Fruit fly (Drosophila melanogaster) whole organism, embryonic: ENCODE results near the gene CG13676.

ENCODE experiments used
- Atf-2 ChIP-seq: fragments of 200-800 bp; sonication (Bioruptor generic); optimal IDR thresholded peaks from 2 replicates; lab custom pipeline; 2016; ENCODE audit warnings: missing biosample characterization, missing genetic modification characterization
- Bgb ChIP-seq: fragments of 200-800 bp; sonication (Bioruptor generic); IDR thresholded peaks from 2 replicates; pipeline ENCODE4 v1.3.6; 2022; ENCODE audit warnings: missing biosample characterization, missing genetic modification characterization; ENCODE audit not compliant: partially characterized antibody
- C15 ChIP-seq: fragments of 200-800 bp; sonication (Bioruptor generic); IDR thresholded peaks from 3 replicates; pipeline ENCODE4 v1.3.6; 2022; ENCODE audit warnings: missing biosample characterization, missing genetic modification characterization
- CG10543 ChIP-seq: fragments of 200-800 bp; sonication (Bioruptor generic); optimal IDR thresholded peaks from 3 replicates; lab custom pipeline; 2017; ENCODE audit warnings: missing biosample characterization, mild to moderate bottlenecking, missing genetic modification characterization, moderate library complexity
- CG11695 ChIP-seq: fragments of 200-800 bp; sonication (Bioruptor generic); IDR thresholded peaks from 3 replicates; pipeline ENCODE4 v1.3.6; 2022; ENCODE audit warnings: missing biosample characterization, missing genetic modification characterization
- CG12104 ChIP-seq: fragments of 200-800 bp; sonication (Bioruptor generic); optimal IDR thresholded peaks from 3 replicates; lab custom pipeline; 2016; ENCODE audit warnings: missing biosample characterization, missing genetic modification characterization
- CG12744 ChIP-seq: fragments of 200-800 bp; sonication (Bioruptor generic); optimal IDR thresholded peaks from 2 replicates; lab custom pipeline; 2016; ENCODE audit warnings: missing biosample characterization, missing genetic modification characterization
- CG13775 ChIP-seq: fragments of 200-800 bp; sonication (Bioruptor generic); optimal IDR thresholded peaks from 3 replicates; lab custom pipeline; 2017; ENCODE audit warnings: missing biosample characterization, mild to moderate bottlenecking, missing genetic modification characterization
- CG14441 ChIP-seq: fragments of 200-800 bp; sonication (Bioruptor generic); IDR thresholded peaks from 2 replicates; pipeline ENCODE4 v1.3.6; 2022; ENCODE audit warnings: missing biosample characterization, missing genetic modification characterization
- CG15514 ChIP-seq: fragments of 200-800 bp; sonication (Bioruptor generic); optimal IDR thresholded peaks from 3 replicates; lab custom pipeline; 2017; ENCODE audit warnings: missing biosample characterization, missing genetic modification characterization, mild to moderate bottlenecking, moderate library complexity, missing genetic modification reagents
- CG15601 ChIP-seq: fragments of 200-800 bp; sonication (Bioruptor generic); optimal IDR thresholded peaks from 3 replicates; lab custom pipeline; 2019; ENCODE audit warnings: missing biosample characterization, mild to moderate bottlenecking, missing genetic modification characterization, moderate library complexity
- CG16779 ChIP-seq: fragments of 200-800 bp; sonication (Bioruptor generic); IDR thresholded peaks from 2 replicates; pipeline ENCODE4 v1.3.6; 2022; ENCODE audit warnings: missing biosample characterization, missing genetic modification characterization
- CG17359 ChIP-seq: fragments of 200-800 bp; sonication (Bioruptor generic); optimal IDR thresholded peaks from 3 replicates; lab custom pipeline; 2018; ENCODE audit warnings: missing biosample characterization, mild to moderate bottlenecking, missing genetic modification characterization, moderate library complexity
- CG2889 ChIP-seq: fragments of 200-800 bp; sonication (Bioruptor generic); IDR thresholded peaks from 3 replicates; pipeline ENCODE4 v1.3.6; 2022; ENCODE audit warnings: missing biosample characterization, missing genetic modification characterization
- CG34422 ChIP-seq: fragments of 200-800 bp; sonication (Bioruptor generic); IDR thresholded peaks from 3 replicates; pipeline ENCODE4 v1.3.6; 2022; ENCODE audit warnings: missing biosample characterization, missing genetic modification characterization
- CG4282 ChIP-seq: fragments of 200-800 bp; sonication (Bioruptor generic); optimal IDR thresholded peaks from 2 replicates; lab custom pipeline; 2016; ENCODE audit warnings: missing biosample characterization, missing genetic modification characterization
- CG4424 ChIP-seq: fragments of 200-800 bp; sonication (Bioruptor generic); optimal IDR thresholded peaks from 3 replicates; lab custom pipeline; 2016; ENCODE audit warnings: missing biosample characterization, missing genetic modification characterization
- CG4617 ChIP-seq: fragments of 200-800 bp; sonication (Bioruptor generic); optimal IDR thresholded peaks from 3 replicates; lab custom pipeline; 2016; ENCODE audit warnings: missing biosample characterization, missing genetic modification characterization, borderline replicate concordance
- CG5180 ChIP-seq: fragments of 200-800 bp; sonication (Bioruptor generic); optimal IDR thresholded peaks from 3 replicates; lab custom pipeline; 2017; ENCODE audit warnings: missing biosample characterization, missing genetic modification characterization, mild to moderate bottlenecking, moderate library complexity, missing genetic modification reagents
- CG6689 ChIP-seq: fragments of 200-800 bp; sonication (Bioruptor generic); IDR thresholded peaks from 2 replicates; pipeline ENCODE4 v1.3.6; 2022; ENCODE audit warnings: missing biosample characterization, missing genetic modification characterization
- CG6854 ChIP-seq: fragments of 200-800 bp; sonication (Bioruptor generic); optimal IDR thresholded peaks from 3 replicates; lab custom pipeline; 2017; ENCODE audit warnings: missing biosample characterization, mild to moderate bottlenecking, missing genetic modification characterization
- CG7839 ChIP-seq: fragments of 200-800 bp; sonication (Bioruptor generic); optimal IDR thresholded peaks from 3 replicates; lab custom pipeline; 2018; ENCODE audit warnings: missing biosample characterization, mild to moderate bottlenecking, missing genetic modification characterization, moderate library complexity
- CG8290 ChIP-seq, 3 experiments: fragments of 200-800 bp; sonication (Bioruptor generic); optimal IDR thresholded peaks; 2 replicates each; lab custom pipeline; 2016 to 2019; ENCODE audit warnings: missing biosample characterization in 3 of 3, missing genetic modification characterization in 3 of 3, mild to moderate bottlenecking in 2 of 3, moderate library complexity in 1 of 3
- CG8478 ChIP-seq: fragments of >200 bp; optimal IDR thresholded peaks from 2 replicates; lab custom pipeline; 2018
- Fer1 ChIP-seq: fragments of 200-800 bp; sonication (Bioruptor generic); optimal IDR thresholded peaks from 2 replicates; lab custom pipeline; 2017; ENCODE audit warnings: missing biosample characterization, mild to moderate bottlenecking, missing genetic modification characterization
- HLH54F ChIP-seq: fragments of 200-800 bp; sonication (Bioruptor generic); optimal IDR thresholded peaks from 3 replicates; lab custom pipeline; 2016; ENCODE audit warnings: missing biosample characterization, missing genetic modification characterization
- MESR4 ChIP-seq: fragments of 200-800 bp; sonication (Bioruptor generic); optimal IDR thresholded peaks from 2 replicates; lab custom pipeline; 2018; ENCODE audit warnings: missing biosample characterization, mild to moderate bottlenecking, missing genetic modification characterization, moderate library complexity
- Mad ChIP-seq: fragments of 200-800 bp; sonication (Bioruptor generic); optimal IDR thresholded peaks from 2 replicates; lab custom pipeline; 2016; ENCODE audit warnings: missing biosample characterization, missing genetic modification characterization
- Mrtf ChIP-seq: fragments of 200-800 bp; sonication (Bioruptor generic); IDR thresholded peaks from 3 replicates; pipeline ENCODE4 v1.3.6; 2022; ENCODE audit warnings: missing biosample characterization, missing genetic modification characterization
- NC2α ChIP-seq: fragments of 200-800 bp; sonication (Bioruptor generic); optimal IDR thresholded peaks from 2 replicates; lab custom pipeline; 2016; ENCODE audit warnings: missing biosample characterization, missing genetic modification characterization
- Poxn ChIP-seq: fragments of 200-800 bp; sonication (Bioruptor generic); IDR thresholded peaks from 2 replicates; pipeline ENCODE4 v1.3.6; 2022; ENCODE audit warnings: missing biosample characterization, missing genetic modification characterization
- ap ChIP-seq: fragments of 200-800 bp; sonication (Bioruptor generic); IDR thresholded peaks from 2 replicates; pipeline ENCODE4 v1.3.6; 2022; ENCODE audit warnings: missing biosample characterization, missing genetic modification characterization
- ara ChIP-seq: fragments of 200-800 bp; sonication (Bioruptor generic); IDR thresholded peaks from 2 replicates; pipeline ENCODE4 v1.3.6; 2022; ENCODE audit warnings: missing biosample characterization, missing genetic modification characterization
- ase ChIP-seq: fragments of 200-800 bp; sonication (Bioruptor generic); IDR thresholded peaks from 3 replicates; pipeline ENCODE4 v1.3.6; 2022; ENCODE audit warnings: missing biosample characterization, missing genetic modification characterization
- ash1 ChIP-seq: fragments of 200-800 bp; sonication (Bioruptor generic); optimal IDR thresholded peaks from 2 replicates; lab custom pipeline; 2018; ENCODE audit warnings: missing biosample characterization, mild to moderate bottlenecking, missing genetic modification characterization
- dmrt11E ChIP-seq: fragments of 200-800 bp; sonication (Bioruptor generic); optimal IDR thresholded peaks from 3 replicates; lab custom pipeline; 2018; ENCODE audit warnings: missing biosample characterization, mild to moderate bottlenecking, missing genetic modification characterization, moderate library complexity
- dysf ChIP-seq: fragments of 200-800 bp; sonication (Bioruptor generic); IDR thresholded peaks from 3 replicates; pipeline ENCODE4 v1.3.6; 2022; ENCODE audit warnings: missing biosample characterization, missing genetic modification characterization
- grn ChIP-seq: fragments of 200-800 bp; sonication (Bioruptor generic); optimal IDR thresholded peaks from 3 replicates; lab custom pipeline; 2017; ENCODE audit warnings: missing biosample characterization, missing genetic modification characterization
- gt ChIP-seq: fragments of 200-800 bp; sonication (Bioruptor generic); IDR thresholded peaks from 2 replicates; pipeline ENCODE4 v1.3.6; 2022; ENCODE audit warnings: missing biosample characterization, missing genetic modification characterization
- jing ChIP-seq: fragments of 200-800 bp; sonication (Bioruptor generic); optimal IDR thresholded peaks from 2 replicates; lab custom pipeline; 2018; ENCODE audit warnings: missing biosample characterization, mild to moderate bottlenecking, missing genetic modification characterization
- ken ChIP-seq: fragments of 200-800 bp; sonication (Bioruptor generic); IDR thresholded peaks from 3 replicates; pipeline ENCODE4 v1.3.6; 2022; ENCODE audit warnings: missing biosample characterization, missing genetic modification characterization
- kni ChIP-seq: fragments of 200-800 bp; sonication (Bioruptor generic); optimal IDR thresholded peaks from 3 replicates; lab custom pipeline; 2017; ENCODE audit warnings: mild to moderate bottlenecking, missing biosample characterization, missing genetic modification reagents, missing genetic modification characterization
- nom ChIP-seq: fragments of 200-800 bp; sonication (Bioruptor generic); optimal IDR thresholded peaks from 2 replicates; lab custom pipeline; 2017; ENCODE audit warnings: missing biosample characterization, missing genetic modification characterization, mild to moderate bottlenecking, moderate library complexity, missing genetic modification reagents
- row ChIP-seq: fragments of 200-800 bp; sonication (Bioruptor generic); IDR thresholded peaks from 3 replicates; pipeline ENCODE4 v1.3.6; 2022; ENCODE audit warnings: missing biosample characterization, missing genetic modification characterization
- sd ChIP-seq: fragments of 200-800 bp; sonication (Bioruptor generic); optimal IDR thresholded peaks from 3 replicates; lab custom pipeline; 2018; ENCODE audit warnings: missing biosample characterization, mild to moderate bottlenecking, missing genetic modification characterization, moderate library complexity
- sna ChIP-seq: fragments of 200-800 bp; sonication (Bioruptor generic); IDR thresholded peaks from 2 replicates; pipeline ENCODE4 v1.3.6; 2022; ENCODE audit warnings: missing biosample characterization, missing genetic modification characterization; ENCODE audit not compliant: partially characterized antibody
- sr ChIP-seq: fragments of 200-800 bp; sonication (Bioruptor generic); IDR thresholded peaks from 3 replicates; pipeline ENCODE4 v1.3.6; 2022; ENCODE audit warnings: missing biosample characterization, missing genetic modification characterization
- stwl ChIP-seq: fragments of 200-800 bp; sonication (Bioruptor generic); optimal IDR thresholded peaks from 3 replicates; lab custom pipeline; 2018; ENCODE audit warnings: missing biosample characterization, mild to moderate bottlenecking, missing genetic modification characterization, moderate library complexity
- trem ChIP-seq: fragments of 200-800 bp; optimal IDR thresholded peaks from 3 replicates; lab custom pipeline; 2019; ENCODE audit warnings: missing biosample characterization, mild to moderate bottlenecking, missing genetic modification characterization, moderate library complexity
- yki ChIP-seq: fragments of >200 bp; optimal IDR thresholded peaks from 3 replicates; lab custom pipeline; 2018
- zfh1 ChIP-seq: fragments of 200-800 bp; sonication (Bioruptor generic); IDR thresholded peaks from 3 replicates; pipeline ENCODE4 v1.3.6; 2022; ENCODE audit warnings: missing biosample characterization, missing genetic modification characterization

The CG13676 gene

dm6 chr3L:8137448-8137906 lies 14.1 kb downstream of the CG13676 start, which contains the start of the genes Setx and mus301 (continued):
- TF ChIP-seq stwl (tag; lab: Kevin White, UChicago) (peak; percentile 78), trem (tag; lab: Kevin White, UChicago) (peak; percentile 86), Poxn (GFP tag; lab: Robert Waterston, UW) (no peak), kni (GFP tag; lab: Kevin White, UChicago) (no peak), gt (GFP tag; lab: Robert Waterston, UW) (no peak), CG16779 (GFP tag; lab: Robert Waterston, UW) (no peak), CG5180 (GFP tag; lab: Kevin White, UChicago) (no peak), sd (tag; lab: Kevin White, UChicago) (no peak), Atf-2 (peak; percentile 74), grn (GFP tag; lab: Kevin White, UChicago) (no peak), CG4282 (peak; percentile 83), CG6854 (GFP tag; lab: Kevin White, UChicago) (no peak), ash1 (GFP tag; lab: Kevin White, UChicago) (no peak), sr (GFP tag; lab: Robert Waterston, UW) (no peak), CG8290 (GFP tag; optimal IDR thresholded peaks at IDR 0.05; lab: Kevin White, UChicago) (peak; percentile 83), CG8290 (tag; optimal IDR thresholded peaks at IDR 0.05; lab: Kevin White, UChicago) (no peak), CG17359 (tag; lab: Kevin White, UChicago) (no peak), Bgb (GFP tag; lab: Robert Waterston, UW) (no peak), Mad (peak; percentile 81), HLH54F (GFP tag; lab: Kevin White, UChicago) (peak; percentile 88), CG13775 (peak; percentile 84), CG11695 (GFP tag; lab: Robert Waterston, UW) (peak; percentile 59), NC2α (GFP tag; lab: Kevin White, UChicago) (peak; percentile 30), C15 (GFP tag; lab: Robert Waterston, UW) (0 out of 3 replicates have a peak, but pooled peaks have one; percentile 28), Fer1 (GFP tag; lab: Kevin White, UChicago) (no peak), sna (GFP tag; lab: Robert Waterston, UW) (no peak), dysf (peak; percentile 72), Mrtf (GFP tag; lab: Robert Waterston, UW) (peak; percentile 43; the same call in 1 of the 3 replicates), CG15601 (tag; lab: Kevin White, UChicago) (peak; percentile 75), CG7839 (no peak), CG10543 (GFP tag; lab: Kevin White, UChicago) (peak; percentile 75), jing (GFP tag; lab: Kevin White, UChicago) (peak; percentile 25), ara (peak; percentile 59; the same call in 1 of the 2 replicates), CG2889 (GFP tag; lab: Robert Waterston, UW) (peak; percentile 44; the same call in 1 of the 3 replicates), zfh1 (peak; percentile 73), ase (GFP tag; lab: Robert Waterston, UW) (peak; percentile 46; the same call in 2 of the 3 replicates), dmrt11E (tag; lab: Kevin White, UChicago) (peak; percentile 63), ken (GFP tag; lab: Robert Waterston, UW) (peak; percentile 70; the same call in 1 of the 3 replicates), CG34422 (GFP tag; lab: Robert Waterston, UW) (peak; percentile 63; the same call in 2 of the 3 replicates), CG15514 (GFP tag; lab: Kevin White, UChicago) (peak; percentile 86), CG14441 (GFP tag; lab: Robert Waterston, UW) (peak; percentile 64; the same call in 1 of the 2 replicates), MESR4 (GFP tag; lab: Kevin White, UChicago) (no peak), nom (GFP tag; lab: Kevin White, UChicago) (no peak), CG4617 (GFP tag; lab: Kevin White, UChicago) (peak; percentile 95), row (GFP tag; lab: Robert Waterston, UW) (peak; percentile 68), yki (lab: Kevin White, UChicago) (no peak), CG12744 (GFP tag; lab: Kevin White, UChicago) (peak; percentile 73), CG6689 (GFP tag; lab: Robert Waterston, UW) (peak; percentile 58; the same call in 1 of the 2 replicates), CG12104 (GFP tag; lab: Kevin White, UChicago) (peak; percentile 66), ap (peak; percentile 20; the same call in 1 of the 2 replicates), CG8478 (lab: Kevin White, UChicago) (no peak), CG4424 (peak; percentile 85)
